Worm (Caenorhabditis elegans) whole organism, young adult: ENCODE data around the gene D1086.6.

Experiments
- ceh-91 ChIP-seq: fragments of 200-800 bp; sonication (Bioruptor generic); IDR thresholded peaks from 2 replicates; pipeline ENCODE4 v1.3.6; 2022; ENCODE audit warnings: missing genetic modification reagents, missing genetic modification characterization, missing compliant biosample characterization
- lin-35 ChIP-seq, 3 experiments: fragments of 150-350 bp in 2 of 3; sonication (generic microtip) in 1 of 3; optimal IDR thresholded peaks; 2 replicates each; lab custom pipeline; 2014 to 2018; ENCODE audit warnings: missing biosample characterization in 3 of 3, missing genetic modification characterization in 3 of 3, missing genetic modification reagents in 3 of 3
- mes-4 ChIP-seq: sonication (generic microtip); optimal IDR thresholded peaks from 2 replicates; lab custom pipeline; 2016; ENCODE audit warnings: missing genotype, missing genetic modification characterization, missing compliant biosample characterization
- pha-4 ChIP-seq: fragments of 150-350 bp; sonication (generic microtip); optimal IDR thresholded peaks from 2 replicates; lab custom pipeline; 2014; ENCODE audit warnings: missing biosample characterization, missing genetic modification reagents, missing genetic modification characterization
- sptf-2 ChIP-seq: fragments of 200-800 bp; sonication (Bioruptor generic); optimal IDR thresholded peaks from 2 replicates; lab custom pipeline; 2018; ENCODE audit warnings: mild to moderate bottlenecking, missing genetic modification characterization, missing compliant biosample characterization
- unc-130 ChIP-seq: sonication (generic microtip); optimal IDR thresholded peaks from 2 replicates; lab custom pipeline; 2016; ENCODE audit warnings: missing genetic modification reagents, missing genetic modification characterization, missing compliant biosample characterization

DNA sequence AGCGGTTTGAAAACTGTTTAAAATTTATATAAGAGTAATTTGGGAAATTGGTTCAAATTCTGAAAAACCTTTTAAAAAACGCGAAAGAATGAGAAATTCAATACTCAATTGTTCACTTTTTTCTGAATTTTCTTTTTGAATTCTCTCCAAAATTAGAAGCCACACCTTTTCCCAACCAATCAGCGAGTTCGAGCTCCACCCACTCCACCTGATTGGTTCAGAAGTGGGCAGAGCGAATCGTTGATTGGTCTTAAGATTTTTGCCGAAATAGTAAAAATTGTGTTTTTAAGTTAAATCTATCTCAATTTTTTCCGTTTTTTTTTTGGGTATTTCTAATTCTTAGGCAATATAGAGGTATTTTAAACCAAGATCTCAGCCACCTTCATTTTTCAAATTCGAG is 15.6 kb upstream of the D1086.6 start:
- TF ChIP-seq lin-35 (GFP tag; optimal IDR thresholded peaks at IDR 0.05; lab: Kevin White, UChicago) (no peak), pha-4 (tag; lab: Kevin White, UChicago) (no peak), unc-130 (GFP tag; lab: Kevin White, UChicago) (no peak), ceh-91 (GFP tag; lab: Robert Waterston, UW) (no peak), sptf-2 (no peak), mes-4 (tag; lab: Kevin White, UChicago) (no peak)
